Fruit fly (Drosophila melanogaster) whole organism, embryonic: ENCODE data around the gene CG2267.

Experiments
- CG14050 ChIP-seq: fragments of 200-800 bp; sonication (Bioruptor generic); IDR thresholded peaks from 3 replicates; pipeline ENCODE4 v1.3.6; 2022; ENCODE audit warnings: missing biosample characterization, missing genetic modification characterization
- CG9817 ChIP-seq: fragments of 200-800 bp; sonication (Bioruptor generic); optimal IDR thresholded peaks from 2 replicates; lab custom pipeline; 2018; ENCODE audit warnings: missing biosample characterization, mild to moderate bottlenecking, missing genetic modification characterization, moderate library complexity
- sima ChIP-seq: fragments of 200-800 bp; sonication (Bioruptor generic); optimal IDR thresholded peaks from 2 replicates; lab custom pipeline; 2016; ENCODE audit warnings: missing biosample characterization, missing genetic modification characterization

DNA sequence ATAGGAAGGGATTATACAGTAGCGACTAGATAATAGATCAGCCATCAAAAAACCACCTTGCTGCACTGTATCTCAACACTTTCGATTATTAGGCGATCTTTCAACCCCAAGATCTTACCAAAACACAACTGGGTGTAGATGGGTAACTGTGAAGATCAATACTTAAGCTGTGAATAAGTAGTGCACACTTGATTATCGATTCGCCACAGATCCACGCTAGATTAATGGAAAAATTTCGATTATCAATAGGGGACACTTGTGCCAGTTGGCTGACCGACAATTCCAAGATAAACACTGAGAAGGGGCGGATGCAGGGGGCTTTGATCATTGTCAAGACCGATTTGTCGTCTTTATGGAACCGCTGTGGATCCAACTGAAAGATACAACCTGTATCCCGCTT, 49.7 kb downstream of the CG2267 start, which contains the start of gene CG9702:
- TF ChIP-seq CG14050 (GFP tag; lab: Robert Waterston, UW) (no peak), sima (GFP tag; lab: Kevin White, UChicago) (no peak), CG9817 (tag; lab: Kevin White, UChicago) (no peak)
